Worm (Caenorhabditis elegans): ENCODE data around the gene thk-1.
A peak's percentile ranks its signal among the peaks of the same experiment; 100 is the strongest.
"Not testable (repeated sequence)": the region's sequence is repeated elsewhere in the genome, so short reads cannot be mapped to it uniquely, and the experiment has no call there.

thk-1 gene

ce11 chrIV:10330962-10331361 is 49.6 kb upstream of the thk-1 start (continued):
- TF ChIP-seq lin-29 (GFP tag; IDR thresholded peaks at IDR 0.05) (no peak), ztf-7 (tag; optimal IDR thresholded peaks at IDR 0.05) (no peak), arid-1 (GFP tag; conservative IDR thresholded peaks at IDR 0.05) (no peak), zfp-3 (GFP tag; conservative IDR thresholded peaks at IDR 0.05) (no peak), ces-1 (GFP tag; optimal IDR thresholded peaks at IDR 0.05) (no peak), nhr-111 (GFP tag; optimal IDR thresholded peaks at IDR 0.05) (no peak), daf-12 (tag; optimal IDR thresholded peaks at IDR 0.05) (no peak), Y75B8A.6 (GFP tag; IDR thresholded peaks at IDR 0.05) (no peak), egl-43 (GFP tag; IDR thresholded peaks at IDR 0.05) (peak; percentile 37; the same call in 1 of the 2 replicates), ama-1 (optimal IDR thresholded peaks at IDR 0.05) (peak; percentile 4), nhr-11 (tag; optimal IDR thresholded peaks at IDR 0.05) (no peak), cey-2 (tag; optimal IDR thresholded peaks at IDR 0.05; ENCODE audit: borderline replicate concordance, insufficient read depth) (no peak), vab-7 (GFP tag; IDR thresholded peaks at IDR 0.05) (no peak), dmd-6 (GFP tag; IDR thresholded peaks at IDR 0.05) (peak; percentile 59), ctbp-1 (GFP tag; IDR thresholded peaks at IDR 0.05) (0 out of 2 replicates have a peak, but pooled peaks have one; percentile 14), unc-130 (GFP tag; optimal IDR thresholded peaks at IDR 0.05) (no peak), fkh-10 (GFP tag; optimal IDR thresholded peaks at IDR 0.05) (no peak), Y105C5A.15 (GFP tag; IDR thresholded peaks at IDR 0.05) (no peak), lir-3 (tag; optimal IDR thresholded peaks at IDR 0.05) (no peak), ceh-44 (GFP tag; IDR thresholded peaks at IDR 0.05) (no peak), mdt-29 (GFP tag; IDR thresholded peaks at IDR 0.05) (no peak), ztf-11 (tag; optimal IDR thresholded peaks at IDR 0.05) (no peak), dmd-8 (GFP tag; IDR thresholded peaks at IDR 0.05) (no peak), mxl-2 (GFP tag; conservative IDR thresholded peaks at IDR 0.05) (no peak), ceh-62 (tag; optimal IDR thresholded peaks at IDR 0.05) (no peak), mxl-3 (GFP tag; optimal IDR thresholded peaks at IDR 0.05) (peak; percentile 97), spr-1 (tag; optimal IDR thresholded peaks at IDR 0.05) (no peak), nhr-28 (tag; optimal IDR thresholded peaks at IDR 0.05) (peak; percentile 61), ceh-82 (tag; optimal IDR thresholded peaks at IDR 0.05) (no peak), Y5F2A.4 (GFP tag; optimal IDR thresholded peaks at IDR 0.05) (no peak), rbr-2 (tag; optimal IDR thresholded peaks at IDR 0.05) (peak; percentile 15), ZK337.2 (GFP tag; IDR thresholded peaks at IDR 0.05) (no peak), ceh-32 (tag; optimal IDR thresholded peaks at IDR 0.05; ENCODE audit: poor library complexity) (no peak), nhr-76 (tag; optimal IDR thresholded peaks at IDR 0.05) (no peak), zip-11 (GFP tag; IDR thresholded peaks at IDR 0.05) (no peak), ceh-20 (GFP tag; IDR thresholded peaks at IDR 0.05) (no peak), lin-39 (tag; optimal IDR thresholded peaks at IDR 0.05) (no peak), dmd-9 (GFP tag; IDR thresholded peaks at IDR 0.05) (no peak), hlh-11 (tag; optimal IDR thresholded peaks at IDR 0.05) (peak; percentile 84)

- TF ChIP-seq dmd-8 (GFP tag; IDR thresholded peaks at IDR 0.05), result peak; percentile 68; the same call in 1 of the 2 replicates
- TF ChIP-seq F26F4.8 (GFP tag; conservative IDR thresholded peaks at IDR 0.05), result peak; percentile 54; the same call in 1 of the 2 replicates
- 0 out of 2 replicates have a peak, but pooled peaks have one; percentile 62 for TF ChIP-seq D1046.2 (GFP tag; IDR thresholded peaks at IDR 0.05)
- TF ChIP-seq Y48G9A.11 (GFP tag; IDR thresholded peaks at IDR 0.05), result peak; percentile 50; the same call in 1 of the 2 replicates
- TF ChIP-seq ctbp-1 (GFP tag; IDR thresholded peaks at IDR 0.05), result peak; percentile 50; the same call in 1 of the 2 replicates
- TF ChIP-seq php-3 (GFP tag; IDR thresholded peaks at IDR 0.05), result peak; percentile 48; the same call in 1 of the 2 replicates
- TF ChIP-seq set-16 (GFP tag; IDR thresholded peaks at IDR 0.05), result peak; percentile 56
- peak; percentile 61; the same call in 1 of the 2 replicates for TF ChIP-seq lim-7 (GFP tag; IDR thresholded peaks at IDR 0.05)
- peak; percentile 83 for TF ChIP-seq egl-43 (GFP tag; IDR thresholded peaks at IDR 0.05)
- peak; percentile 88 for TF ChIP-seq snpc-1.2 (GFP tag; IDR thresholded peaks at IDR 0.05)
- peak; percentile 54 for TF ChIP-seq pha-4 (GFP tag; IDR thresholded peaks at IDR 0.05)
- TF ChIP-seq pha-4 (tag; optimal IDR thresholded peaks at IDR 0.05), result not testable (repeated sequence)
- peak; percentile 61 for TF ChIP-seq vab-7 (GFP tag; IDR thresholded peaks at IDR 0.05)
- TF ChIP-seq mdt-29 (GFP tag; IDR thresholded peaks at IDR 0.05), result peak; percentile 54; the same call in 1 of the 2 replicates
- TF ChIP-seq lin-29 (GFP tag; IDR thresholded peaks at IDR 0.05), result 0 out of 2 replicates have a peak, but pooled peaks have one; percentile 12
- TF ChIP-seq hmg-1.1 (GFP tag; IDR thresholded peaks at IDR 0.05), result 0 out of 2 replicates have a peak, but pooled peaks have one; percentile 17
- peak; percentile 35; the same call in 1 of the 2 replicates for TF ChIP-seq lin-38 (GFP tag; IDR thresholded peaks at IDR 0.05)
- TF ChIP-seq arid-1 (GFP tag; conservative IDR thresholded peaks at IDR 0.05), result 0 out of 2 replicates have a peak, but pooled peaks have one; percentile 50
Observed at ce11 chrIV:10323368-10323767, 42.0 kb upstream of the thk-1 start.
